Worm (Caenorhabditis elegans) whole organism, early embryonic: ENCODE data around the gene K05F6.12.

Experiments
- ama-1 ChIP-seq: fragments of 150-350 bp; optimal IDR thresholded peaks from 2 replicates; lab custom pipeline; 2014
- ets-7 ChIP-seq: sonication (generic microtip); optimal IDR thresholded peaks from 2 replicates; lab custom pipeline; 2016; ENCODE audit warnings: missing genotype, missing genetic modification characterization, missing compliant biosample characterization
- flt-1 ChIP-seq: fragments of 200-800 bp; sonication (Bioruptor generic); IDR thresholded peaks from 2 replicates; pipeline ENCODE4 v1.3.6; 2022; ENCODE audit warnings: missing genetic modification characterization, missing compliant biosample characterization
- scrt-1 ChIP-seq: fragments of 200-800 bp; sonication (Bioruptor generic); IDR thresholded peaks from 2 replicates; pipeline ENCODE4 v1.3.6; 2022; ENCODE audit warnings: missing genetic modification characterization, missing compliant biosample characterization
- tbx-37 ChIP-seq: fragments of 200-800 bp; sonication (Bioruptor generic); conservative IDR thresholded peaks from 2 replicates; pipeline ENCODE4 v1.3.6; 2022; ENCODE audit warnings: missing genetic modification reagents, missing genetic modification characterization, missing compliant biosample characterization

- TF ChIP-seq tbx-37 = no peak
- TF ChIP-seq ets-7 (tag; lab: Kevin White, UChicago) = no peak
- no peak for TF ChIP-seq ama-1
- TF ChIP-seq scrt-1 = no peak
- no peak for TF ChIP-seq flt-1
Observed at ce11 chrII:1550501-1550900, 4.8 kb downstream of the K05F6.12 start, which contains the start of the genes fbxb-52 and fbxb-51.
